Fruit fly (Drosophila melanogaster) whole organism, embryonic: ENCODE results near the gene CG12538.

Experiments
- Adf1 ChIP-seq: fragments of 200-800 bp; sonication (Bioruptor generic); IDR thresholded peaks from 2 replicates; pipeline ENCODE4 v1.3.6; 2022; ENCODE audit warnings: missing biosample characterization, missing genetic modification characterization
- Atf3 ChIP-seq: fragments of 200-800 bp; sonication (Bioruptor generic); optimal IDR thresholded peaks from 3 replicates; lab custom pipeline; 2016; ENCODE audit warnings: missing biosample characterization, missing genetic modification characterization
- CG10267 ChIP-seq: fragments of 200-800 bp; sonication (Bioruptor generic); optimal IDR thresholded peaks from 2 replicates; lab custom pipeline; 2018; ENCODE audit warnings: missing biosample characterization, mild to moderate bottlenecking, missing genetic modification characterization, moderate library complexity
- CG11398 ChIP-seq: fragments of 200-800 bp; sonication (Bioruptor generic); optimal IDR thresholded peaks from 2 replicates; lab custom pipeline; 2016; ENCODE audit warnings: missing biosample characterization, missing genetic modification characterization
- CG13775 ChIP-seq: fragments of 200-800 bp; sonication (Bioruptor generic); optimal IDR thresholded peaks from 3 replicates; lab custom pipeline; 2017; ENCODE audit warnings: missing biosample characterization, mild to moderate bottlenecking, missing genetic modification characterization
- CG14441 ChIP-seq: fragments of 200-800 bp; sonication (Bioruptor generic); IDR thresholded peaks from 2 replicates; pipeline ENCODE4 v1.3.6; 2022; ENCODE audit warnings: missing biosample characterization, missing genetic modification characterization
- CG14710 ChIP-seq: fragments of 200-800 bp; sonication (Bioruptor generic); optimal IDR thresholded peaks from 3 replicates; lab custom pipeline; 2019; ENCODE audit warnings: missing biosample characterization, mild to moderate bottlenecking, missing genetic modification characterization, moderate library complexity
- CG15601 ChIP-seq: fragments of 200-800 bp; sonication (Bioruptor generic); optimal IDR thresholded peaks from 3 replicates; lab custom pipeline; 2019; ENCODE audit warnings: missing biosample characterization, mild to moderate bottlenecking, missing genetic modification characterization, moderate library complexity
- CG18262 ChIP-seq: fragments of 200-800 bp; optimal IDR thresholded peaks from 3 replicates; lab custom pipeline; 2019; ENCODE audit warnings: missing biosample characterization, mild to moderate bottlenecking, missing genetic modification characterization, moderate library complexity
- CG2678 ChIP-seq: fragments of 200-800 bp; sonication (Bioruptor generic); optimal IDR thresholded peaks from 3 replicates; lab custom pipeline; 2019; ENCODE audit warnings: missing biosample characterization, mild to moderate bottlenecking, missing genetic modification characterization, moderate library complexity
- CG30431 ChIP-seq: fragments of 200-800 bp; sonication (Bioruptor generic); optimal IDR thresholded peaks from 2 replicates; lab custom pipeline; 2017; ENCODE audit warnings: missing biosample characterization, missing genetic modification characterization
- CG32772 ChIP-seq: fragments of 200-800 bp; sonication (Bioruptor generic); IDR thresholded peaks from 2 replicates; pipeline ENCODE4 v1.3.6; 2022; ENCODE audit warnings: missing biosample characterization, missing genetic modification characterization
- CG3407 ChIP-seq: fragments of 200-800 bp; sonication (Bioruptor generic); optimal IDR thresholded peaks from 2 replicates; lab custom pipeline; 2018; ENCODE audit warnings: missing biosample characterization, mild to moderate bottlenecking, missing genetic modification characterization
- CG7357 ChIP-seq: fragments of 200-800 bp; sonication (Bioruptor generic); IDR thresholded peaks from 3 replicates; pipeline ENCODE4 v1.3.6; 2022; ENCODE audit warnings: missing biosample characterization, missing genetic modification characterization
- CG7556 ChIP-seq: fragments of 200-800 bp; sonication (Bioruptor generic); optimal IDR thresholded peaks from 2 replicates; lab custom pipeline; 2017; ENCODE audit warnings: missing biosample characterization, mild to moderate bottlenecking, missing genetic modification characterization
- CG7839 ChIP-seq: fragments of 200-800 bp; sonication (Bioruptor generic); optimal IDR thresholded peaks from 3 replicates; lab custom pipeline; 2018; ENCODE audit warnings: missing biosample characterization, mild to moderate bottlenecking, missing genetic modification characterization, moderate library complexity
- CG8924 ChIP-seq: fragments of 200-800 bp; optimal IDR thresholded peaks from 3 replicates; lab custom pipeline; 2019; ENCODE audit warnings: missing biosample characterization, mild to moderate bottlenecking, missing genetic modification characterization, moderate library complexity
- CG9876 ChIP-seq: fragments of 200-800 bp; sonication (Bioruptor generic); optimal IDR thresholded peaks from 2 replicates; lab custom pipeline; 2016; ENCODE audit warnings: missing biosample characterization, missing genetic modification characterization
- CoRest ChIP-seq: fragments of 200-800 bp; sonication (Bioruptor generic); optimal IDR thresholded peaks from 3 replicates; lab custom pipeline; 2018; ENCODE audit warnings: missing biosample characterization, mild to moderate bottlenecking, missing genetic modification characterization, moderate library complexity
- D19B ChIP-seq: fragments of 200-800 bp; sonication (Bioruptor generic); optimal IDR thresholded peaks from 2 replicates; lab custom pipeline; 2017; ENCODE audit warnings: missing biosample characterization, mild to moderate bottlenecking, missing genetic modification characterization
- Dbx ChIP-seq: fragments of 200-800 bp; sonication (Bioruptor generic); IDR thresholded peaks from 3 replicates; pipeline ENCODE4 v1.3.6; 2022; ENCODE audit warnings: missing biosample characterization, missing genetic modification characterization
- Dref ChIP-seq: fragments of 200-800 bp; sonication (Bioruptor generic); IDR thresholded peaks from 2 replicates; pipeline ENCODE4 v1.3.6; 2022; ENCODE audit warnings: missing biosample characterization, missing genetic modification characterization
- Fer3 ChIP-seq: fragments of 200-800 bp; sonication (Bioruptor generic); optimal IDR thresholded peaks from 2 replicates; lab custom pipeline; 2018; ENCODE audit warnings: missing biosample characterization, mild to moderate bottlenecking, missing genetic modification characterization, moderate library complexity
- GATAe ChIP-seq: fragments of 200-800 bp; sonication (Bioruptor generic); conservative IDR thresholded peaks from 2 replicates; pipeline ENCODE4 v1.3.6; 2022; ENCODE audit warnings: missing biosample characterization, missing genetic modification characterization
- HLH3B ChIP-seq: fragments of 200-800 bp; sonication (Bioruptor generic); IDR thresholded peaks from 2 replicates; pipeline ENCODE4 v1.3.6; 2022; ENCODE audit warnings: missing biosample characterization, missing genetic modification characterization
- HLH54F ChIP-seq: fragments of 200-800 bp; sonication (Bioruptor generic); optimal IDR thresholded peaks from 3 replicates; lab custom pipeline; 2016; ENCODE audit warnings: missing biosample characterization, missing genetic modification characterization
- MESR4 ChIP-seq: fragments of 200-800 bp; sonication (Bioruptor generic); optimal IDR thresholded peaks from 2 replicates; lab custom pipeline; 2018; ENCODE audit warnings: missing biosample characterization, mild to moderate bottlenecking, missing genetic modification characterization, moderate library complexity
- Myb ChIP-seq: fragments of 200-800 bp; sonication (Bioruptor generic); optimal IDR thresholded peaks from 2 replicates; lab custom pipeline; 2016; ENCODE audit warnings: missing biosample characterization, missing genetic modification characterization
- Oli ChIP-seq: fragments of 200-800 bp; sonication (Bioruptor generic); optimal IDR thresholded peaks from 2 replicates; lab custom pipeline; 2018; ENCODE audit warnings: missing biosample characterization, mild to moderate bottlenecking, missing genetic modification characterization, moderate library complexity
- Sox100B ChIP-seq: fragments of 200-800 bp; sonication (Bioruptor generic); optimal IDR thresholded peaks from 3 replicates; lab custom pipeline; 2018; ENCODE audit warnings: missing biosample characterization, mild to moderate bottlenecking, missing genetic modification characterization
- Xrp1 ChIP-seq: fragments of 200-800 bp; sonication (Bioruptor generic); IDR thresholded peaks from 2 replicates; pipeline ENCODE4 v1.3.6; 2022; ENCODE audit warnings: missing biosample characterization, missing genetic modification characterization
- cad ChIP-seq: fragments of >200 bp; optimal IDR thresholded peaks from 2 replicates; lab custom pipeline; 2017; ENCODE audit warnings: missing biosample characterization, missing genetic modification characterization
- dmrt99B ChIP-seq: fragments of 200-800 bp; sonication (Bioruptor generic); optimal IDR thresholded peaks from 2 replicates; lab custom pipeline; 2018; ENCODE audit warnings: missing biosample characterization, mild to moderate bottlenecking, missing genetic modification characterization, moderate library complexity
- dysf ChIP-seq: fragments of 200-800 bp; sonication (Bioruptor generic); IDR thresholded peaks from 3 replicates; pipeline ENCODE4 v1.3.6; 2022; ENCODE audit warnings: missing biosample characterization, missing genetic modification characterization
- emc ChIP-seq: fragments of 200-800 bp; sonication (Bioruptor generic); optimal IDR thresholded peaks from 2 replicates; lab custom pipeline; 2016; ENCODE audit warnings: missing biosample characterization, missing genetic modification characterization
- ewg ChIP-seq: fragments of 200-800 bp; sonication (Bioruptor generic); optimal IDR thresholded peaks from 3 replicates; lab custom pipeline; 2017; ENCODE audit warnings: mild to moderate bottlenecking, missing biosample characterization, missing genetic modification reagents, missing genetic modification characterization
- eyg ChIP-seq: fragments of 200-800 bp; sonication (Bioruptor generic); optimal IDR thresholded peaks from 3 replicates; lab custom pipeline; 2016; ENCODE audit warnings: missing biosample characterization, missing genetic modification characterization
- grau ChIP-seq: fragments of 200-800 bp; optimal IDR thresholded peaks from 3 replicates; lab custom pipeline; 2019; ENCODE audit warnings: missing biosample characterization, mild to moderate bottlenecking, missing genetic modification characterization, moderate library complexity
- ham ChIP-seq: fragments of 200-800 bp; sonication (Bioruptor generic); IDR thresholded peaks from 2 replicates; pipeline ENCODE4 v1.3.6; 2022; ENCODE audit warnings: missing biosample characterization, missing genetic modification characterization
- jigr1 ChIP-seq: fragments of 200-800 bp; sonication (Bioruptor generic); IDR thresholded peaks from 3 replicates; pipeline ENCODE4 v1.3.6; 2022; ENCODE audit warnings: missing biosample characterization, missing genetic modification characterization
- jing ChIP-seq: fragments of 200-800 bp; sonication (Bioruptor generic); optimal IDR thresholded peaks from 2 replicates; lab custom pipeline; 2018; ENCODE audit warnings: missing biosample characterization, mild to moderate bottlenecking, missing genetic modification characterization
- lola ChIP-seq, 3 experiments: fragments of >200 bp in 2 of 3; fragments of 200-800 bp in 1 of 3; sonication (Bioruptor generic) in 1 of 3; optimal IDR thresholded peaks; 2 replicates each; lab custom pipeline; 2017 to 2019; ENCODE audit warnings: missing biosample characterization in 3 of 3, missing genetic modification characterization in 3 of 3, mild to moderate bottlenecking in 1 of 3, moderate library complexity in 1 of 3
- mam ChIP-seq: fragments of 200-800 bp; sonication (Bioruptor generic); optimal IDR thresholded peaks from 3 replicates; lab custom pipeline; 2016; ENCODE audit warnings: missing biosample characterization, missing genetic modification characterization
- phol ChIP-seq: fragments of 200-800 bp; sonication (Bioruptor generic); optimal IDR thresholded peaks from 3 replicates; lab custom pipeline; 2018; ENCODE audit warnings: missing biosample characterization, mild to moderate bottlenecking, missing genetic modification characterization, moderate library complexity
- seq ChIP-seq: fragments of 200-800 bp; sonication (Bioruptor generic); IDR thresholded peaks from 2 replicates; pipeline ENCODE4 v1.3.6; 2022; ENCODE audit warnings: missing biosample characterization, missing genetic modification characterization
- shn ChIP-seq: fragments of 200-800 bp; sonication (Bioruptor generic); optimal IDR thresholded peaks from 3 replicates; lab custom pipeline; 2016; ENCODE audit warnings: missing biosample characterization, missing genetic modification characterization
- tin ChIP-seq: fragments of 200-800 bp; sonication (Bioruptor generic); optimal IDR thresholded peaks from 3 replicates; lab custom pipeline; 2016; ENCODE audit warnings: missing biosample characterization, missing genetic modification characterization
- tio ChIP-seq: fragments of 200-800 bp; sonication (Bioruptor generic); optimal IDR thresholded peaks from 2 replicates; lab custom pipeline; 2017; ENCODE audit warnings: missing biosample characterization, missing genetic modification characterization, inconsistent platforms
- ttk ChIP-seq: fragments of 200-800 bp; sonication (Bioruptor generic); IDR thresholded peaks from 2 replicates; pipeline ENCODE4 v2.1.2; 2022; ENCODE audit warnings: missing biosample characterization, missing genetic modification characterization
- unpg ChIP-seq: fragments of 200-800 bp; sonication (Bioruptor generic); optimal IDR thresholded peaks from 3 replicates; lab custom pipeline; 2018; ENCODE audit warnings: missing biosample characterization, mild to moderate bottlenecking, missing genetic modification characterization, moderate library complexity
- z ChIP-seq: fragments of 200-800 bp; sonication (Bioruptor generic); IDR thresholded peaks from 3 replicates; pipeline ENCODE4 v1.3.6; 2022; ENCODE audit warnings: missing biosample characterization, missing genetic modification characterization

The CG12538 gene

DNA sequence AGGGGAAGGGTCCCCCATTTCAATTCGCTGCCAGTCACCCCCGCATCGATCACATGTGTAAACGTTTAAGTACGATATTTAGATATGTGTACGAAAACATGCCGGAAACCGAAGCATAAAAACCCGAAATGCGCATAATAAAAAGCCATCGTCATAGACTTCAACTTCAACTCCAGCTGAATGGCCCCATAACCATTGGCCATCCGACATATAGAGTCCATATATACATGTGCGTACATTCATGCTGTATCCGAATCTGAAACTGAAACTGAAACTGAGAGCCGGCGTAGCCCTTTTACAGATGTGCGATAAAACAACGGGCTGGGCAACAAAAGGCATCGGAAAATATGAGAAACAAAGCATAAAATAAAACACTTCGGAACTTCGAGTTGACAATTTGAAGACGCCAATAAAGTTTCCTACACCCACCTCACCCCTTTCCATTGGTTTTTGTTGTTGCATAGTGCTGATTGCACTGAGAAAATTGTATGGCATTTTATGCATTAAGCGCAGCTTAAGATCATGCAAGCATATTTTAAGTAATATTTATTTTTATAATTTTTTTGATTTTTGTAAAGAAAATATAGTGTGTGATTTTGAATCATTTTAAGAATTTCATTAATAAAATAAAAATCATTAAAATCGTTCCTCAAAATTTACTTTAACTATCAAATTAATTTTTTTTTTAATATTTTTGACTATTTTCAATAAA is 24.6 kb upstream of the CG12538 start (continued):
- TF ChIP-seq CG14441 (GFP tag; lab: Robert Waterston, UW) = no peak
- TF ChIP-seq CG10267 = peak; percentile 21
- no peak for TF ChIP-seq jing
- TF ChIP-seq CG7556 (GFP tag; lab: Kevin White, UChicago) = peak; percentile 40
- TF ChIP-seq HLH54F (GFP tag; lab: Kevin White, UChicago) = no peak
- no peak for TF ChIP-seq Dbx (GFP tag; lab: Robert Waterston, UW)
- peak; percentile 32 for TF ChIP-seq CG8924
- peak; percentile 46 for TF ChIP-seq CG2678 (tag; lab: Kevin White, UChicago)
- TF ChIP-seq tin = no peak
- no peak for TF ChIP-seq Dref
- TF ChIP-seq CG30431 (GFP tag; lab: Kevin White, UChicago) = no peak
- no peak for TF ChIP-seq Fer3
- TF ChIP-seq Atf3 (GFP tag; lab: Kevin White, UChicago) = no peak
- TF ChIP-seq eyg (GFP tag; lab: Kevin White, UChicago) = no peak
- TF ChIP-seq lola (GFP tag; optimal IDR thresholded peaks at IDR 0.05; lab: Kevin White, UChicago) = peak in 1 of 3 experiments; percentile 18
- TF ChIP-seq ttk = no peak
- TF ChIP-seq shn (GFP tag; lab: Kevin White, UChicago) = no peak
- no peak for TF ChIP-seq CG13775 (GFP tag; lab: Kevin White, UChicago)
- peak; percentile 46 for TF ChIP-seq dmrt99B (tag; lab: Kevin White, UChicago)
- TF ChIP-seq emc = no peak
- TF ChIP-seq CG18262 (tag; lab: Kevin White, UChicago) = peak; percentile 76
- no peak for TF ChIP-seq ewg (GFP tag; lab: Kevin White, UChicago)
- TF ChIP-seq phol (tag; lab: Kevin White, UChicago) = peak; percentile 60
- TF ChIP-seq Adf1 (GFP tag; lab: Robert Waterston, UW) = no peak
- TF ChIP-seq CG7839 (tag; lab: Kevin White, UChicago) = peak; percentile 50
- no peak for TF ChIP-seq D19B (GFP tag; lab: Kevin White, UChicago)
- no peak for TF ChIP-seq GATAe
- TF ChIP-seq MESR4 (GFP tag; lab: Kevin White, UChicago) = no peak
- peak; percentile 9 for TF ChIP-seq CG15601 (tag; lab: Kevin White, UChicago)
- no peak for TF ChIP-seq CG9876 (GFP tag; lab: Kevin White, UChicago)
- TF ChIP-seq CG11398 = no peak
- no peak for TF ChIP-seq tio (GFP tag; lab: Kevin White, UChicago)
- 0 out of 2 replicates have a peak, but pooled peaks have one; percentile 18 for TF ChIP-seq HLH3B (GFP tag; lab: Robert Waterston, UW)
- no peak for TF ChIP-seq ham (GFP tag; lab: Robert Waterston, UW)
- no peak for TF ChIP-seq CG7357
- peak; percentile 17; the same call in 1 of the 2 replicates for TF ChIP-seq Xrp1 (GFP tag; lab: Robert Waterston, UW)
- TF ChIP-seq z = no peak
- no peak for TF ChIP-seq jigr1
- TF ChIP-seq grau (tag; lab: Kevin White, UChicago) = peak; percentile 30
- TF ChIP-seq cad (GFP tag; lab: Kevin White, UChicago) = no peak
- peak; percentile 28 for TF ChIP-seq unpg (GFP tag; lab: Kevin White, UChicago)
- peak; percentile 7 for TF ChIP-seq CoRest (tag; lab: Kevin White, UChicago)
- TF ChIP-seq seq = no peak
- peak; percentile 41 for TF ChIP-seq Oli (tag; lab: Kevin White, UChicago)
- TF ChIP-seq CG32772 = no peak
- peak; percentile 33 for TF ChIP-seq CG3407
- peak; percentile 40 for TF ChIP-seq Sox100B (GFP tag; lab: Kevin White, UChicago)
- TF ChIP-seq mam (GFP tag; lab: Kevin White, UChicago) = no peak
- no peak for TF ChIP-seq dysf
- no peak for TF ChIP-seq Myb
- peak; percentile 36 for TF ChIP-seq CG14710 (tag; lab: Kevin White, UChicago)
